Worm (Caenorhabditis elegans) whole organism, young adult: ENCODE measurements around the gene otub-3.
A peak's percentile ranks its signal among the peaks of the same experiment; 100 is the strongest.

Experiments
- B0019.2 ChIP-seq: fragments of 200-800 bp; sonication (Bioruptor generic); conservative IDR thresholded peaks from 2 replicates; pipeline ENCODE4 v1.3.6; 2022; ENCODE audit warnings: missing genetic modification reagents, missing genetic modification characterization, missing compliant biosample characterization
- F10E7.11 ChIP-seq: sonication (generic microtip); optimal IDR thresholded peaks from 2 replicates; lab custom pipeline; 2017; ENCODE audit warnings: mild to moderate bottlenecking, missing genetic modification characterization, moderate library complexity, missing compliant biosample characterization
- F22D6.2 ChIP-seq: sonication (generic microtip); optimal IDR thresholded peaks from 2 replicates; lab custom pipeline; 2016; ENCODE audit warnings: mild to moderate bottlenecking, missing genetic modification characterization, missing compliant biosample characterization
- F23B12.7 ChIP-seq: sonication (generic microtip); optimal IDR thresholded peaks from 2 replicates; lab custom pipeline; 2017; ENCODE audit warnings: missing genetic modification characterization, mild to moderate bottlenecking, missing compliant biosample characterization, antibody characterized with exemption, moderate library complexity; ENCODE audit not compliant: insufficient read depth
- F37B4.10 ChIP-seq: fragments of 200-800 bp; sonication (Bioruptor generic); IDR thresholded peaks from 2 replicates; pipeline ENCODE4 v1.3.6; 2022; ENCODE audit warnings: missing genetic modification characterization, missing compliant biosample characterization
- F39B2.1 ChIP-seq: fragments of 200-800 bp; sonication (Bioruptor generic); IDR thresholded peaks from 2 replicates; pipeline ENCODE4 v1.3.6; 2022; ENCODE audit warnings: missing genetic modification reagents, missing genetic modification characterization, missing compliant biosample characterization
- F57C9.4 ChIP-seq: sonication (generic microtip); optimal IDR thresholded peaks from 2 replicates; lab custom pipeline; 2017; ENCODE audit warnings: mild to moderate bottlenecking, missing genetic modification characterization, missing compliant biosample characterization
- Y53G8AR.9 ChIP-seq: fragments of 200-800 bp; sonication (Bioruptor generic); conservative IDR thresholded peaks from 2 replicates; pipeline ENCODE4 v1.3.6; 2022; ENCODE audit warnings: missing genetic modification reagents, missing genetic modification characterization, missing compliant biosample characterization
- Y56A3A.18 ChIP-seq: fragments of 200-800 bp; sonication (Bioruptor generic); IDR thresholded peaks from 2 replicates; pipeline ENCODE4 v1.3.6; 2022; ENCODE audit warnings: missing genetic modification reagents, missing genetic modification characterization, missing compliant biosample characterization
- aptf-2 ChIP-seq: fragments of 200-800 bp; sonication (Bioruptor generic); conservative IDR thresholded peaks from 2 replicates; pipeline ENCODE4 v1.3.6; 2022; ENCODE audit warnings: missing genetic modification reagents, missing genetic modification characterization, missing compliant biosample characterization
- atf-7 ChIP-seq: sonication (generic microtip); optimal IDR thresholded peaks from 2 replicates; lab custom pipeline; 2017; ENCODE audit warnings: mild to moderate bottlenecking, missing genetic modification characterization, missing compliant biosample characterization
- attf-6 ChIP-seq: fragments of 200-800 bp; sonication (Bioruptor generic); IDR thresholded peaks from 2 replicates; pipeline ENCODE4 v1.3.6; 2022; ENCODE audit warnings: missing genetic modification reagents, missing genetic modification characterization, missing compliant biosample characterization
- ccch-3 ChIP-seq: fragments of 200-800 bp; sonication (Bioruptor generic); optimal IDR thresholded peaks from 2 replicates; lab custom pipeline; 2018; ENCODE audit warnings: mild to moderate bottlenecking, missing genetic modification characterization, missing compliant biosample characterization
- cebp-1 ChIP-seq, 2 experiments: fragments of 200-800 bp in 1 of 2; sonication (Bioruptor generic) in 1 of 2; sonication (generic microtip) in 1 of 2; IDR thresholded peaks in 1 of 2; optimal IDR thresholded peaks in 1 of 2; 2 replicates each; pipeline versions ENCODE4 v1.3.6 to Lab custom; 2017 to 2022; ENCODE audit warnings: missing compliant biosample characterization in 2 of 2, missing genetic modification characterization in 2 of 2, mild to moderate bottlenecking in 1 of 2, missing genetic modification reagents in 1 of 2, moderate library complexity in 1 of 2
- ceh-58 ChIP-seq: fragments of 200-800 bp; sonication (Bioruptor generic); IDR thresholded peaks from 2 replicates; pipeline ENCODE4 v1.3.6; 2022; ENCODE audit warnings: missing genetic modification characterization, missing compliant biosample characterization
- ceh-79 ChIP-seq: sonication (generic microtip); optimal IDR thresholded peaks from 2 replicates; lab custom pipeline; 2017; ENCODE audit warnings: mild to moderate bottlenecking, missing genetic modification characterization, missing compliant biosample characterization
- ceh-91 ChIP-seq: fragments of 200-800 bp; sonication (Bioruptor generic); IDR thresholded peaks from 2 replicates; pipeline ENCODE4 v1.3.6; 2022; ENCODE audit warnings: missing genetic modification reagents, missing genetic modification characterization, missing compliant biosample characterization
- die-1 ChIP-seq: sonication (generic microtip); optimal IDR thresholded peaks from 2 replicates; lab custom pipeline; 2016; ENCODE audit warnings: missing genotype, mild to moderate bottlenecking, missing genetic modification characterization, missing compliant biosample characterization
- egl-18 ChIP-seq: fragments of 200-800 bp; sonication (Bioruptor generic); IDR thresholded peaks from 2 replicates; pipeline ENCODE4 v1.3.6; 2022; ENCODE audit warnings: missing genetic modification reagents, missing genetic modification characterization, missing compliant biosample characterization
- ekl-4 ChIP-seq: fragments of 200-800 bp; sonication (Bioruptor generic); IDR thresholded peaks from 2 replicates; pipeline ENCODE4 v1.3.6; 2022; ENCODE audit warnings: missing genetic modification reagents, missing genetic modification characterization, missing compliant biosample characterization
- him-1 ChIP-seq: sonication (generic microtip); optimal IDR thresholded peaks from 2 replicates; lab custom pipeline; 2016; ENCODE audit warnings: missing genotype, missing genetic modification reagents, missing genetic modification characterization, missing compliant biosample characterization
- hmg-20 ChIP-seq: fragments of 200-800 bp; sonication (Bioruptor generic); IDR thresholded peaks from 2 replicates; pipeline ENCODE4 v1.3.6; 2022; ENCODE audit warnings: missing genetic modification reagents, missing genetic modification characterization, missing compliant biosample characterization
- hsf-1 ChIP-seq: fragments of 200-800 bp; sonication (Bioruptor generic); IDR thresholded peaks from 2 replicates; pipeline ENCODE4 v1.3.6; 2022; ENCODE audit warnings: missing genetic modification reagents, missing genetic modification characterization, missing compliant biosample characterization
- let-607 ChIP-seq, 2 experiments: fragments of 200-800 bp in 1 of 2; sonication (Bioruptor generic) in 1 of 2; sonication (generic microtip) in 1 of 2; optimal IDR thresholded peaks; 2 replicates each; lab custom pipeline; 2016 to 2018; ENCODE audit warnings: mild to moderate bottlenecking in 2 of 2, missing compliant biosample characterization in 2 of 2, missing genetic modification characterization in 2 of 2, moderate library complexity in 2 of 2, missing genotype in 1 of 2
- lin-26 ChIP-seq: fragments of 200-800 bp; sonication (Bioruptor generic); IDR thresholded peaks from 2 replicates; pipeline ENCODE4 v1.3.6; 2022; ENCODE audit warnings: missing genetic modification reagents, missing genetic modification characterization, missing compliant biosample characterization
- madf-8 ChIP-seq: fragments of 200-800 bp; sonication (Bioruptor generic); conservative IDR thresholded peaks from 2 replicates; pipeline ENCODE4 v1.3.6; 2022; ENCODE audit warnings: missing genetic modification reagents, missing genetic modification characterization, missing compliant biosample characterization
- mxl-1 ChIP-seq: sonication (generic microtip); optimal IDR thresholded peaks from 2 replicates; lab custom pipeline; 2016; ENCODE audit warnings: missing genetic modification characterization, missing compliant biosample characterization
- nfya-2 ChIP-seq: fragments of 200-800 bp; sonication (Bioruptor generic); IDR thresholded peaks from 2 replicates; pipeline ENCODE4 v1.3.6; 2022; ENCODE audit warnings: missing genetic modification reagents, missing genetic modification characterization, missing compliant biosample characterization
- nfyb-1 ChIP-seq: fragments of 200-800 bp; sonication (Bioruptor generic); IDR thresholded peaks from 2 replicates; pipeline ENCODE4 v1.3.6; 2022; ENCODE audit warnings: missing genetic modification reagents, missing genetic modification characterization, missing compliant biosample characterization
- nhr-80 ChIP-seq: sonication (generic microtip); optimal IDR thresholded peaks from 2 replicates; lab custom pipeline; 2016; ENCODE audit warnings: missing genetic modification characterization, missing compliant biosample characterization
- nhr-90 ChIP-seq: sonication (generic microtip); optimal IDR thresholded peaks from 2 replicates; lab custom pipeline; 2016; ENCODE audit warnings: missing genotype, mild to moderate bottlenecking, missing genetic modification characterization, missing compliant biosample characterization
- pbrm-1 ChIP-seq: fragments of 200-800 bp; sonication (Bioruptor generic); IDR thresholded peaks from 2 replicates; pipeline ENCODE4 v1.3.6; 2022; ENCODE audit warnings: missing genetic modification reagents, missing genetic modification characterization, missing compliant biosample characterization
- rec-8 ChIP-seq, 2 experiments: sonication (generic microtip); optimal IDR thresholded peaks; 2 replicates each; lab custom pipeline; 2016; ENCODE audit warnings: mild to moderate bottlenecking in 2 of 2, missing genetic modification characterization in 2 of 2, missing genetic modification reagents in 2 of 2, missing genotype in 2 of 2, missing biosample characterization in 1 of 2, missing compliant biosample characterization in 1 of 2, moderate library complexity in 1 of 2
- repo-1 ChIP-seq: sonication (generic microtip); optimal IDR thresholded peaks from 2 replicates; lab custom pipeline; 2017; ENCODE audit warnings: mild to moderate bottlenecking, missing genetic modification characterization, missing compliant biosample characterization
- sptf-2 ChIP-seq: fragments of 200-800 bp; sonication (Bioruptor generic); optimal IDR thresholded peaks from 2 replicates; lab custom pipeline; 2018; ENCODE audit warnings: mild to moderate bottlenecking, missing genetic modification characterization, missing compliant biosample characterization
- unc-62 ChIP-seq: fragments of 150-350 bp; optimal IDR thresholded peaks from 2 replicates; lab custom pipeline; 2014; ENCODE audit warnings: missing biosample characterization, missing genetic modification reagents, missing genetic modification characterization
- zim-3 ChIP-seq: sonication (generic microtip); optimal IDR thresholded peaks from 2 replicates; lab custom pipeline; 2017; ENCODE audit warnings: mild to moderate bottlenecking, missing genetic modification characterization, moderate library complexity, missing compliant biosample characterization
- ztf-18 ChIP-seq: sonication (generic microtip); optimal IDR thresholded peaks from 2 replicates; lab custom pipeline; 2016; ENCODE audit warnings: missing genotype, mild to moderate bottlenecking, missing genetic modification characterization, missing compliant biosample characterization
- ztf-22 ChIP-seq: fragments of 200-800 bp; sonication (Bioruptor generic); optimal IDR thresholded peaks from 2 replicates; lab custom pipeline; 2018; ENCODE audit warnings: mild to moderate bottlenecking, missing genetic modification characterization, moderate library complexity, missing compliant biosample characterization
- ztf-25 ChIP-seq: fragments of 200-800 bp; sonication (Bioruptor generic); IDR thresholded peaks from 2 replicates; pipeline ENCODE4 v1.3.6; 2022; ENCODE audit warnings: missing genetic modification reagents, missing genetic modification characterization, missing compliant biosample characterization
- ztf-6 ChIP-seq: fragments of 200-800 bp; sonication (Bioruptor generic); IDR thresholded peaks from 2 replicates; pipeline ENCODE4 v1.3.6; 2022; ENCODE audit warnings: missing genetic modification reagents, missing genetic modification characterization, missing compliant biosample characterization

Gene otub-3

DNA sequence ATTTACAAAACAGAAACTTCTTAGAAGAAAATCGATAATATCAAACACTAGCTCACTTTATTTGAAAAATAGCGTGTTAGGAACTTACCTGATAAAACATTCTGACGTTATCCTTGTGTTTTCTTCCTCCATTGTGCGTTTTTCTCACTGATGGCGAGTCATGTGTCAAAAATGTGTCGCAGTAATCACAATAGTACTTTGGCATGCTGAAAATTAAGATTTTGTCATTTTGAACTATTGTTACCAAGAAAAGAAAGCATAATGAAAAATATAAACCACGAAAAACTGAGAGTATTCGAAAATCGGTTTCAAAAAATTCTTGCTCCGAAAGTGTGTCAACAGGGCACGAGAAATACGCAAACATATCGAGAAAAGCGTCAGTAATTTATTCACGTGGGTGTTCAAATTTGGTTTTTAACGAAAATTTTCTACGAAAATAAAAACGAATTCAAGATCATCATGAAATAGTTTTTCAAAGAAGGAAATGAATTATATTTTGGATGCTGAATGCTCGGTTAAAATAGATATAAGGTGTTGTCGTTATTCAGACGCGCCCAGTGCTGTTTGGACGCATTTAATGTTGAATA lies 40.3 kb upstream of the otub-3 start, which contains the start of gene snrp-3 (continued):
- no peak for TF ChIP-seq nhr-90 (tag; lab: Kevin White, UChicago)
- TF ChIP-seq let-607 (tag; optimal IDR thresholded peaks at IDR 0.05; lab: Kevin White, UChicago): peak in 1 of 2 experiments; percentile 12
- TF ChIP-seq zim-3 (tag; lab: Kevin White, UChicago): no peak
- no peak for TF ChIP-seq die-1
- no peak for TF ChIP-seq ztf-22 (GFP tag; lab: Kevin White, UChicago)
- TF ChIP-seq ceh-58: no peak
- TF ChIP-seq nhr-80: peak; percentile 29
- no peak for TF ChIP-seq F57C9.4 (tag; lab: Kevin White, UChicago)
- TF ChIP-seq hmg-20 (GFP tag; lab: Robert Waterston, UW): peak; percentile 73
- peak; percentile 32; the same call in 1 of the 2 replicates for TF ChIP-seq hsf-1 (GFP tag; lab: Robert Waterston, UW)
- TF ChIP-seq aptf-2 (GFP tag; lab: Robert Waterston, UW): no peak
- TF ChIP-seq nfya-2 (GFP tag; lab: Robert Waterston, UW): no peak
- peak; percentile 43; the same call in 1 of the 2 replicates for TF ChIP-seq pbrm-1
- TF ChIP-seq atf-7 (tag; lab: Kevin White, UChicago): no peak
- no peak for TF ChIP-seq ceh-79 (tag; lab: Kevin White, UChicago)
- no peak for TF ChIP-seq F39B2.1 (GFP tag; lab: Robert Waterston, UW)
- TF ChIP-seq attf-6 (GFP tag; lab: Robert Waterston, UW): no peak
- peak; percentile 89; the same call in 1 of the 2 replicates for TF ChIP-seq Y53G8AR.9 (GFP tag; lab: Robert Waterston, UW)

ce11 chrIV:8691486-8691885 lies 36.5 kb upstream of the otub-3 start, which contains the start of the genes hst-1 and ints-6:
Gene hst-1 (minus strand): TSS chrIV:8691513.
Gene ints-6 (plus strand): TSS chrIV:8691745.
- no peak for TF ChIP-seq unc-62 (GFP tag; lab: Kevin White, UChicago)
- TF ChIP-seq ztf-25 (GFP tag; lab: Robert Waterston, UW): no peak
- TF ChIP-seq ztf-18 (tag; lab: Kevin White, UChicago): peak; percentile 5
- no peak for TF ChIP-seq F37B4.10
- TF ChIP-seq nfyb-1 (GFP tag; lab: Robert Waterston, UW): no peak
- no peak for TF ChIP-seq ccch-3 (GFP tag; lab: Kevin White, UChicago)
- no peak for TF ChIP-seq egl-18 (GFP tag; lab: Robert Waterston, UW)

DNA sequence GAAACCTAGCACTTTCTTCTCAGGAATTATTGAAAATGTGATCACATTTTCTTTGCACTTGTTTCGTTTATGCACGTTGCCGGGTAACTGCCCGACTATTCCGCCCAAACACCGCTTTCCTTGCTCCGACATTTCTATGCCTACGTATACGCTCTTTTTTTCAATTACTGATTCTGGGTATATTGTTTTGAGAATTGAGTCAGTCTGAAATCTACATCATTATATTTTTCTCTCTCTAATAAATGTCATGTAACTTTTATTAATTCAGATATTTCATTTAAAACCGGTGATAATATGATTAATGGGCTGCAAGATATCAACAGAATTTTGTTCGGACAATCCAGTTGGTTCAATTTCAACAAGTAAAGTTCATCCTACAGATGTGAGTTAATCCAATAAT lies 30.5 kb upstream of the otub-3 start, which contains the start of gene ttll-11:
ttll-11 (plus strand) TSS at position 301 of the 400 bp plus-strand sequence.
- TF ChIP-seq mxl-1 (no peak), Y56A3A.18 (GFP tag; lab: Robert Waterston, UW) (no peak), sptf-2 (GFP tag; lab: Kevin White, UChicago) (no peak), die-1 (no peak), F10E7.11 (tag; lab: Kevin White, UChicago) (no peak), F22D6.2 (tag; lab: Kevin White, UChicago) (no peak), madf-8 (GFP tag; lab: Robert Waterston, UW) (no peak), lin-26 (GFP tag; lab: Robert Waterston, UW) (no peak), rec-8 (tag; optimal IDR thresholded peaks at IDR 0.05; lab: Kevin White, UChicago) (no peak), repo-1 (tag; lab: Kevin White, UChicago) (no peak)

DNA sequence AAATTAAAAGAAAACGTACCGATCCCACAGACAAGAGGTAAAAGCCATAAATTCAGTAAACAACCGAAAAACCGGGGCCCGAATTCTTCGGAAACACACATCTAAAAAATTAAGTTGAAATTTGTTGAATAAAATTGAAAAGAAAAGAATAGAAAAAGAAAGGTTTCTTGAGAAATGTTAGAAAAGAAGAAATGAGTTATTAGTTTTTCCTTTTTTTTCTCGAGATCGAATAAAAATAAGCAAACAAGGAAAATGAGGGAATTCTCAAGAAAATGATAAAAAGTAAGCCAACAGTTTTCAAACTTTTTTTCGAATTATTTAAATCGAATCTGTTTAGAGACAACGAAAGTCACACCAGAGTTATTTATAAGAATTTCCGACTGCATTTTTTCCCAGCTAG lies 22.5 kb upstream of the otub-3 start, which contains the start of gene H23L24.4:
H23L24.4 (minus strand) TSS at position 101 of the 400 bp plus-strand sequence.
- TF ChIP-seq ztf-6 (GFP tag; lab: Robert Waterston, UW) (no peak), him-1 (no peak), ceh-91 (GFP tag; lab: Robert Waterston, UW) (no peak), B0019.2 (GFP tag; lab: Robert Waterston, UW) (no peak), F37B4.10 (no peak), ekl-4 (GFP tag; lab: Robert Waterston, UW) (no peak), cebp-1 (GFP tag; IDR thresholded peaks at IDR 0.05; lab: Robert Waterston, UW) (no peak), cebp-1 (tag; optimal IDR thresholded peaks at IDR 0.05; lab: Kevin White, UChicago) (no peak), F23B12.7 (no peak), atf-7 (tag; lab: Kevin White, UChicago) (no peak)
